Fruit fly (Drosophila melanogaster) whole organism, embryonic: ENCODE data around the gene CG13114.
A peak's percentile ranks its signal among the peaks of the same experiment; 100 is the strongest.

ENCODE experiments used
- Bdp1 ChIP-seq: fragments of 200-800 bp; sonication (Bioruptor generic); optimal IDR thresholded peaks from 3 replicates; lab custom pipeline; 2016; ENCODE audit warnings: missing biosample characterization, missing genetic modification characterization
- CG10267 ChIP-seq: fragments of 200-800 bp; sonication (Bioruptor generic); optimal IDR thresholded peaks from 2 replicates; lab custom pipeline; 2018; ENCODE audit warnings: missing biosample characterization, mild to moderate bottlenecking, missing genetic modification characterization, moderate library complexity
- CG10543 ChIP-seq: fragments of 200-800 bp; sonication (Bioruptor generic); optimal IDR thresholded peaks from 3 replicates; lab custom pipeline; 2017; ENCODE audit warnings: missing biosample characterization, mild to moderate bottlenecking, missing genetic modification characterization, moderate library complexity
- CG11398 ChIP-seq: fragments of 200-800 bp; sonication (Bioruptor generic); optimal IDR thresholded peaks from 2 replicates; lab custom pipeline; 2016; ENCODE audit warnings: missing biosample characterization, missing genetic modification characterization
- CG11696 ChIP-seq: fragments of 200-800 bp; sonication (Bioruptor generic); IDR thresholded peaks from 2 replicates; pipeline ENCODE4 v1.3.6; 2022; ENCODE audit warnings: missing biosample characterization, missing genetic modification characterization
- CG12104 ChIP-seq: fragments of 200-800 bp; sonication (Bioruptor generic); optimal IDR thresholded peaks from 3 replicates; lab custom pipeline; 2016; ENCODE audit warnings: missing biosample characterization, missing genetic modification characterization
- CG14014 ChIP-seq: fragments of 200-800 bp; sonication (Bioruptor generic); IDR thresholded peaks from 2 replicates; pipeline ENCODE4 v1.3.6; 2022; ENCODE audit warnings: missing biosample characterization, missing genetic modification characterization
- CG14050 ChIP-seq: fragments of 200-800 bp; sonication (Bioruptor generic); IDR thresholded peaks from 3 replicates; pipeline ENCODE4 v1.3.6; 2022; ENCODE audit warnings: missing biosample characterization, missing genetic modification characterization
- CG15073 ChIP-seq: fragments of 200-800 bp; sonication (Bioruptor generic); optimal IDR thresholded peaks from 2 replicates; lab custom pipeline; 2016; ENCODE audit warnings: missing biosample characterization, missing genetic modification characterization
- CG17912 ChIP-seq: fragments of 200-800 bp; sonication (Bioruptor generic); optimal IDR thresholded peaks from 2 replicates; lab custom pipeline; 2018; ENCODE audit warnings: missing biosample characterization, mild to moderate bottlenecking, missing genetic modification characterization
- CG1832 ChIP-seq: fragments of 200-800 bp; sonication (Bioruptor generic); optimal IDR thresholded peaks from 2 replicates; lab custom pipeline; 2017; ENCODE audit warnings: missing biosample characterization, mild to moderate bottlenecking, missing genetic modification characterization, inconsistent platforms
- CG18476 ChIP-seq: fragments of 200-800 bp; sonication (Bioruptor generic); optimal IDR thresholded peaks from 2 replicates; lab custom pipeline; 2016; ENCODE audit warnings: missing biosample characterization, mild to moderate bottlenecking, missing genetic modification characterization
- CG18599 ChIP-seq: fragments of 200-800 bp; sonication (Bioruptor generic); optimal IDR thresholded peaks from 3 replicates; lab custom pipeline; 2017; ENCODE audit warnings: missing biosample characterization, missing genetic modification characterization, mild to moderate bottlenecking, moderate library complexity, missing genetic modification reagents
- CG42726 ChIP-seq: fragments of 200-800 bp; sonication (Bioruptor generic); IDR thresholded peaks from 2 replicates; pipeline ENCODE4 v1.3.6; 2022; ENCODE audit warnings: missing biosample characterization, missing genetic modification characterization; ENCODE audit not compliant: partially characterized antibody
- CG6175 ChIP-seq: fragments of 200-800 bp; sonication (Bioruptor generic); IDR thresholded peaks from 3 replicates; pipeline ENCODE4 v1.3.6; 2022; ENCODE audit warnings: missing biosample characterization, missing genetic modification characterization
- CG8924 ChIP-seq: fragments of 200-800 bp; optimal IDR thresholded peaks from 3 replicates; lab custom pipeline; 2019; ENCODE audit warnings: missing biosample characterization, mild to moderate bottlenecking, missing genetic modification characterization, moderate library complexity
- CG9215 ChIP-seq: fragments of 200-800 bp; sonication (Bioruptor generic); IDR thresholded peaks from 2 replicates; pipeline ENCODE4 v1.3.6; 2022; ENCODE audit warnings: missing biosample characterization, missing genetic modification characterization
- CTCF ChIP-seq: fragments of 200-800 bp; sonication (Bioruptor generic); optimal IDR thresholded peaks from 2 replicates; lab custom pipeline; 2017; ENCODE audit warnings: missing biosample characterization, mild to moderate bottlenecking, missing genetic modification characterization, moderate library complexity
- Fer3 ChIP-seq: fragments of 200-800 bp; sonication (Bioruptor generic); optimal IDR thresholded peaks from 2 replicates; lab custom pipeline; 2018; ENCODE audit warnings: missing biosample characterization, mild to moderate bottlenecking, missing genetic modification characterization, moderate library complexity
- HLHmδ ChIP-seq: fragments of 200-800 bp; sonication (Bioruptor generic); optimal IDR thresholded peaks from 2 replicates; lab custom pipeline; 2018; ENCODE audit warnings: missing biosample characterization, mild to moderate bottlenecking, missing genetic modification characterization, moderate library complexity
- HmgD ChIP-seq: fragments of 200-800 bp; sonication (Bioruptor generic); optimal IDR thresholded peaks from 3 replicates; lab custom pipeline; 2016; ENCODE audit warnings: missing biosample characterization, missing genetic modification characterization
- HmgZ ChIP-seq: fragments of 200-800 bp; sonication (Bioruptor generic); optimal IDR thresholded peaks from 2 replicates; lab custom pipeline; 2018; ENCODE audit warnings: missing biosample characterization, mild to moderate bottlenecking, missing genetic modification characterization
- Lpt ChIP-seq: fragments of >200 bp; optimal IDR thresholded peaks from 2 replicates; lab custom pipeline; 2018; ENCODE audit warnings: missing biosample characterization, missing genetic modification characterization
- MESR4 ChIP-seq: fragments of 200-800 bp; sonication (Bioruptor generic); optimal IDR thresholded peaks from 2 replicates; lab custom pipeline; 2018; ENCODE audit warnings: missing biosample characterization, mild to moderate bottlenecking, missing genetic modification characterization, moderate library complexity
- Meics ChIP-seq: fragments of 200-800 bp; sonication (Bioruptor generic); optimal IDR thresholded peaks from 2 replicates; lab custom pipeline; 2017; ENCODE audit warnings: missing biosample characterization, mild to moderate bottlenecking, missing genetic modification characterization
- Sox102F ChIP-seq: fragments of 200-800 bp; sonication (Bioruptor generic); optimal IDR thresholded peaks from 2 replicates; lab custom pipeline; 2018; ENCODE audit warnings: missing biosample characterization, mild to moderate bottlenecking, missing genetic modification characterization, moderate library complexity
- abd-A ChIP-seq: fragments of 200-800 bp; sonication (Bioruptor generic); optimal IDR thresholded peaks from 3 replicates; lab custom pipeline; 2019; ENCODE audit warnings: missing biosample characterization, mild to moderate bottlenecking, missing genetic modification characterization, moderate library complexity
- al ChIP-seq: fragments of 200-800 bp; sonication (Bioruptor generic); IDR thresholded peaks from 2 replicates; pipeline ENCODE4 v1.3.6; 2022; ENCODE audit warnings: missing biosample characterization, missing genetic modification characterization
- btn ChIP-seq: fragments of 200-800 bp; sonication (Bioruptor generic); optimal IDR thresholded peaks from 2 replicates; lab custom pipeline; 2016; ENCODE audit warnings: missing biosample characterization, missing genetic modification characterization
- cg ChIP-seq: fragments of 200-800 bp; sonication (Bioruptor generic); optimal IDR thresholded peaks from 3 replicates; lab custom pipeline; 2019; ENCODE audit warnings: missing biosample characterization, mild to moderate bottlenecking, missing genetic modification characterization, moderate library complexity
- chinmo ChIP-seq: fragments of 200-800 bp; sonication (Bioruptor generic); IDR thresholded peaks from 4 replicates; pipeline ENCODE4 v1.3.6; 2022; ENCODE audit warnings: missing biosample characterization, missing genetic modification characterization; ENCODE audit not compliant: partially characterized antibody
- danr ChIP-seq: fragments of 200-800 bp; sonication (Bioruptor generic); IDR thresholded peaks from 2 replicates; pipeline ENCODE4 v1.3.6; 2022; ENCODE audit warnings: missing biosample characterization, missing genetic modification characterization
- dimm ChIP-seq: fragments of 200-800 bp; sonication (Bioruptor generic); IDR thresholded peaks from 2 replicates; pipeline ENCODE4 v1.3.6; 2022; ENCODE audit warnings: missing biosample characterization, missing genetic modification characterization
- disco-r ChIP-seq: fragments of 200-800 bp; sonication (Bioruptor generic); optimal IDR thresholded peaks from 2 replicates; lab custom pipeline; 2016; ENCODE audit warnings: missing biosample characterization, missing genetic modification characterization
- dysf ChIP-seq: fragments of 200-800 bp; sonication (Bioruptor generic); IDR thresholded peaks from 3 replicates; pipeline ENCODE4 v1.3.6; 2022; ENCODE audit warnings: missing biosample characterization, missing genetic modification characterization
- emc ChIP-seq: fragments of 200-800 bp; sonication (Bioruptor generic); optimal IDR thresholded peaks from 2 replicates; lab custom pipeline; 2016; ENCODE audit warnings: missing biosample characterization, missing genetic modification characterization
- ewg ChIP-seq: fragments of 200-800 bp; sonication (Bioruptor generic); optimal IDR thresholded peaks from 3 replicates; lab custom pipeline; 2017; ENCODE audit warnings: mild to moderate bottlenecking, missing biosample characterization, missing genetic modification reagents, missing genetic modification characterization
- hkb ChIP-seq, 2 experiments: fragments of 200-800 bp in 1 of 2; fragments of >200 bp in 1 of 2; sonication (Bioruptor generic) in 1 of 2; IDR thresholded peaks in 1 of 2; optimal IDR thresholded peaks in 1 of 2; 2 replicates each; pipeline versions ENCODE4 v1.3.6 to Lab custom; 2017 to 2022; ENCODE audit warnings: missing biosample characterization in 1 of 2, missing genetic modification characterization in 1 of 2
- insv ChIP-seq, 2 experiments: fragments of 200-800 bp; sonication (Bioruptor generic); optimal IDR thresholded peaks; 3 replicates each; lab custom pipeline; 2016 to 2018; ENCODE audit warnings: missing biosample characterization in 2 of 2, missing genetic modification characterization in 2 of 2
- jigr1 ChIP-seq: fragments of 200-800 bp; sonication (Bioruptor generic); IDR thresholded peaks from 3 replicates; pipeline ENCODE4 v1.3.6; 2022; ENCODE audit warnings: missing biosample characterization, missing genetic modification characterization
- jumu ChIP-seq: fragments of 200-800 bp; sonication (Bioruptor generic); optimal IDR thresholded peaks from 3 replicates; lab custom pipeline; 2016; ENCODE audit warnings: missing biosample characterization, missing genetic modification characterization
- kay ChIP-seq: fragments of 200-800 bp; sonication (Bioruptor generic); optimal IDR thresholded peaks from 2 replicates; lab custom pipeline; 2016; ENCODE audit warnings: missing biosample characterization, missing genetic modification characterization
- luna ChIP-seq: fragments of 200-800 bp; sonication (Bioruptor generic); optimal IDR thresholded peaks from 2 replicates; lab custom pipeline; 2016; ENCODE audit warnings: missing biosample characterization, missing genetic modification characterization
- oc ChIP-seq: fragments of 200-800 bp; sonication (Bioruptor generic); optimal IDR thresholded peaks from 2 replicates; lab custom pipeline; 2018; ENCODE audit warnings: missing biosample characterization, mild to moderate bottlenecking, missing genetic modification characterization, moderate library complexity
- pita ChIP-seq: fragments of 200-800 bp; sonication (Bioruptor generic); optimal IDR thresholded peaks from 2 replicates; lab custom pipeline; 2017; ENCODE audit warnings: missing biosample characterization, mild to moderate bottlenecking, missing genetic modification characterization
- prd ChIP-seq, 3 experiments: fragments of >200 bp in 2 of 3; fragments of 200-800 bp in 1 of 3; sonication (Bioruptor generic) in 1 of 3; optimal IDR thresholded peaks in 2 of 3; IDR thresholded peaks in 1 of 3; 2 replicates in 2 of 3; 3 replicates in 1 of 3; pipeline versions ENCODE4 v1.3.6 to Lab custom; 2017 to 2022; ENCODE audit warnings: missing biosample characterization in 1 of 3, missing genetic modification characterization in 1 of 3
- sob ChIP-seq: fragments of 200-800 bp; sonication (Bioruptor generic); IDR thresholded peaks from 2 replicates; pipeline ENCODE4 v1.3.6; 2022; ENCODE audit warnings: missing biosample characterization, missing genetic modification characterization
- sug ChIP-seq: fragments of 200-800 bp; optimal IDR thresholded peaks from 2 replicates; lab custom pipeline; 2019; ENCODE audit warnings: missing biosample characterization, mild to moderate bottlenecking, missing genetic modification characterization, moderate library complexity
- vnd ChIP-seq: fragments of 200-800 bp; sonication (Bioruptor generic); IDR thresholded peaks from 3 replicates; pipeline ENCODE4 v1.3.6; 2022; ENCODE audit warnings: missing biosample characterization, missing genetic modification characterization; ENCODE audit not compliant: partially characterized antibody
- wor ChIP-seq: fragments of 200-800 bp; sonication (Bioruptor generic); IDR thresholded peaks from 2 replicates; pipeline ENCODE4 v1.3.6; 2022; ENCODE audit warnings: missing biosample characterization, missing genetic modification characterization

CG13114 gene

dm6 chr2L:9594625-9595300, 49.2 kb downstream of the CG13114 start (continued):
- TF ChIP-seq btn (GFP tag; lab: Kevin White, UChicago): no peak
- TF ChIP-seq CG10543 (GFP tag; lab: Kevin White, UChicago): no peak
- peak; percentile 38; the same call in 1 of the 3 replicates for TF ChIP-seq dysf (GFP tag; lab: Robert Waterston, UW)
- no peak for TF ChIP-seq Bdp1
- TF ChIP-seq chinmo (GFP tag; lab: Robert Waterston, UW): no peak
- TF ChIP-seq CG11398 (GFP tag; lab: Kevin White, UChicago): no peak
- no peak for TF ChIP-seq jigr1
- TF ChIP-seq CG1832 (GFP tag; lab: Kevin White, UChicago): no peak
- TF ChIP-seq sob (GFP tag; lab: Robert Waterston, UW): no peak
- TF ChIP-seq dimm: no peak
- no peak for TF ChIP-seq cg (GFP tag; lab: Kevin White, UChicago)
- TF ChIP-seq abd-A: no peak
- TF ChIP-seq CG18476: no peak
- TF ChIP-seq CG14014: 0 out of 2 replicates have a peak, but pooled peaks have one; percentile 22
- TF ChIP-seq Fer3 (tag; lab: Kevin White, UChicago): no peak
- TF ChIP-seq danr (GFP tag; lab: Robert Waterston, UW): no peak
- TF ChIP-seq HmgD: no peak
- TF ChIP-seq emc: no peak
- peak; percentile 51 for TF ChIP-seq CG8924 (tag; lab: Kevin White, UChicago)
- peak; percentile 41 for TF ChIP-seq Sox102F
- TF ChIP-seq kay: no peak
- no peak for TF ChIP-seq oc (tag; lab: Kevin White, UChicago)
- no peak for TF ChIP-seq CG17912 (GFP tag; lab: Kevin White, UChicago)
- no peak for TF ChIP-seq prd (optimal IDR thresholded peaks at IDR 0.05; lab: Kevin White, UChicago)
- peak; percentile 79; the same call in 2 of the 3 replicates for TF ChIP-seq prd (GFP tag; IDR thresholded peaks at IDR 0.05; lab: Robert Waterston, UW)
- no peak for TF ChIP-seq insv (GFP tag; optimal IDR thresholded peaks at IDR 0.05; lab: Kevin White, UChicago)
- no peak for TF ChIP-seq HLHmδ (GFP tag; lab: Kevin White, UChicago)
- no peak for TF ChIP-seq CG9215 (GFP tag; lab: Robert Waterston, UW)
- no peak for TF ChIP-seq HmgZ (tag; lab: Kevin White, UChicago)
- no peak for TF ChIP-seq sug (tag; lab: Kevin White, UChicago)
- TF ChIP-seq MESR4: no peak
- no peak for TF ChIP-seq Lpt (GFP tag; lab: Kevin White, UChicago)
- no peak for TF ChIP-seq hkb (optimal IDR thresholded peaks at IDR 0.05; lab: Kevin White, UChicago)
- peak; percentile 37; the same call in 1 of the 2 replicates for TF ChIP-seq hkb (GFP tag; IDR thresholded peaks at IDR 0.05; lab: Robert Waterston, UW)
- no peak for TF ChIP-seq vnd (GFP tag; lab: Robert Waterston, UW)
- TF ChIP-seq CG11696: no peak
- peak; percentile 77 for TF ChIP-seq CG10267 (tag; lab: Kevin White, UChicago)
- no peak for TF ChIP-seq CG14050 (GFP tag; lab: Robert Waterston, UW)
- no peak for TF ChIP-seq luna
- no peak for TF ChIP-seq disco-r (GFP tag; lab: Kevin White, UChicago)
- TF ChIP-seq Meics (GFP tag; lab: Kevin White, UChicago): no peak
- TF ChIP-seq CG12104 (GFP tag; lab: Kevin White, UChicago): no peak
- no peak for TF ChIP-seq wor
- peak; percentile 16 for TF ChIP-seq ewg (GFP tag; lab: Kevin White, UChicago)
- no peak for TF ChIP-seq CG6175 (GFP tag; lab: Robert Waterston, UW)
- TF ChIP-seq pita (GFP tag; lab: Kevin White, UChicago): no peak
- TF ChIP-seq CG15073: no peak
- no peak for TF ChIP-seq al (GFP tag; lab: Robert Waterston, UW)
- no peak for TF ChIP-seq CTCF (GFP tag; lab: Kevin White, UChicago)
- TF ChIP-seq jumu (GFP tag; lab: Kevin White, UChicago): no peak
- peak; percentile 29 for TF ChIP-seq CG18599 (GFP tag; lab: Kevin White, UChicago)
- TF ChIP-seq CG42726 (GFP tag; lab: Robert Waterston, UW): no peak
